Worm (Caenorhabditis elegans) whole organism, L4/young adult: Measurements from ENCODE around the gene mpst-7.

Experiments used
- W03F9.2 ChIP-seq: fragments of 150-350 bp; optimal IDR thresholded peaks from 2 replicates; lab custom pipeline; 2014; ENCODE audit warnings: missing biosample characterization, missing genetic modification characterization
- dao-5 ChIP-seq: sonication (generic microtip); optimal IDR thresholded peaks from 2 replicates; lab custom pipeline; 2016; ENCODE audit warnings: missing genotype, missing genetic modification characterization, moderate library complexity, missing compliant biosample characterization
- him-1 ChIP-seq: sonication (generic microtip); optimal IDR thresholded peaks from 2 replicates; lab custom pipeline; 2016; ENCODE audit warnings: missing genotype, missing genetic modification reagents, missing genetic modification characterization, missing compliant biosample characterization

- TF ChIP-seq him-1 (tag; lab: Kevin White, UChicago) (no peak), dao-5 (tag; lab: Kevin White, UChicago) (no peak), W03F9.2 (no peak)
Observed at ce11 chrV:12934976-12935375, 26.0 kb downstream of the mpst-7 start, which contains the start of gene T16G1.7.
